Fruit fly (Drosophila melanogaster) whole organism, embryonic: ENCODE measurements around the gene GstD8.

Source experiments
- CG15514 ChIP-seq: fragments of 200-800 bp; sonication (Bioruptor generic); optimal IDR thresholded peaks from 3 replicates; lab custom pipeline; 2017; ENCODE audit warnings: missing biosample characterization, missing genetic modification characterization, mild to moderate bottlenecking, moderate library complexity, missing genetic modification reagents
- CG16863 ChIP-seq: fragments of 200-800 bp; sonication (Bioruptor generic); optimal IDR thresholded peaks from 3 replicates; lab custom pipeline; 2016; ENCODE audit warnings: missing biosample characterization, missing genetic modification characterization
- CG7963 ChIP-seq: fragments of 200-800 bp; sonication (Bioruptor generic); IDR thresholded peaks from 3 replicates; pipeline ENCODE4 v1.3.6; 2022; ENCODE audit warnings: missing biosample characterization, missing genetic modification characterization; ENCODE audit not compliant: partially characterized antibody
- Usf ChIP-seq: fragments of 200-800 bp; sonication (Bioruptor generic); optimal IDR thresholded peaks from 2 replicates; lab custom pipeline; 2017; ENCODE audit warnings: missing genotype, missing biosample characterization, missing genetic modification characterization
- ara ChIP-seq: fragments of 200-800 bp; sonication (Bioruptor generic); IDR thresholded peaks from 2 replicates; pipeline ENCODE4 v1.3.6; 2022; ENCODE audit warnings: missing biosample characterization, missing genetic modification characterization
- en ChIP-seq: fragments of 200-800 bp; sonication (Bioruptor generic); optimal IDR thresholded peaks from 2 replicates; lab custom pipeline; 2016; ENCODE audit warnings: missing biosample characterization, missing genetic modification characterization
- gt ChIP-seq: fragments of 200-800 bp; sonication (Bioruptor generic); IDR thresholded peaks from 2 replicates; pipeline ENCODE4 v1.3.6; 2022; ENCODE audit warnings: missing biosample characterization, missing genetic modification characterization
- hkb ChIP-seq, 2 experiments: fragments of 200-800 bp in 1 of 2; fragments of >200 bp in 1 of 2; sonication (Bioruptor generic) in 1 of 2; IDR thresholded peaks in 1 of 2; optimal IDR thresholded peaks in 1 of 2; 2 replicates each; pipeline versions ENCODE4 v1.3.6 to Lab custom; 2017 to 2022; ENCODE audit warnings: missing biosample characterization in 1 of 2, missing genetic modification characterization in 1 of 2
- pros ChIP-seq: fragments of 200-800 bp; sonication (Bioruptor generic); optimal IDR thresholded peaks from 3 replicates; lab custom pipeline; 2019; ENCODE audit warnings: missing biosample characterization, mild to moderate bottlenecking, missing genetic modification characterization, moderate library complexity
- trh ChIP-seq: fragments of 200-800 bp; sonication (Bioruptor generic); optimal IDR thresholded peaks from 2 replicates; lab custom pipeline; 2016; ENCODE audit warnings: missing biosample characterization, missing genetic modification characterization

dm6 chr3R:12367464-12367863 is 12.3 kb upstream of the GstD8 start, which contains the start of gene GstD9:
- TF ChIP-seq en (GFP tag; lab: Kevin White, UChicago) = no peak
- TF ChIP-seq hkb (optimal IDR thresholded peaks at IDR 0.05; lab: Kevin White, UChicago) = no peak
- TF ChIP-seq hkb (GFP tag; IDR thresholded peaks at IDR 0.05; lab: Robert Waterston, UW) = no peak
- TF ChIP-seq ara = no peak
- no peak for TF ChIP-seq CG16863 (GFP tag; lab: Kevin White, UChicago)
- no peak for TF ChIP-seq CG7963 (GFP tag; lab: Robert Waterston, UW)
- no peak for TF ChIP-seq gt (GFP tag; lab: Robert Waterston, UW)
- TF ChIP-seq trh (GFP tag; lab: Kevin White, UChicago) = no peak
- no peak for TF ChIP-seq CG15514 (GFP tag; lab: Kevin White, UChicago)
- no peak for TF ChIP-seq Usf (GFP tag; lab: Kevin White, UChicago)
- no peak for TF ChIP-seq pros (GFP tag; lab: Kevin White, UChicago)
